Fruit fly (Drosophila melanogaster) whole organism, wandering third instar larva: ENCODE measurements around the gene LysD.

Source experiments
- CG32264 ChIP-seq: fragments of 200-800 bp; sonication (Bioruptor generic); optimal IDR thresholded peaks from 2 replicates; lab custom pipeline; 2016; ENCODE audit warnings: missing biosample characterization, missing genetic modification characterization
- CG9705 ChIP-seq: fragments of 200-800 bp; sonication (Bioruptor generic); optimal IDR thresholded peaks from 2 replicates; lab custom pipeline; 2018; ENCODE audit warnings: missing biosample characterization, mild to moderate bottlenecking, missing genetic modification characterization
- CrebA ChIP-seq: fragments of 200-800 bp; sonication (Bioruptor generic); optimal IDR thresholded peaks from 2 replicates; lab custom pipeline; 2016; ENCODE audit warnings: missing biosample characterization, mild to moderate bottlenecking, missing genetic modification characterization, borderline replicate concordance
- Dfd ChIP-seq: fragments of >200 bp; optimal IDR thresholded peaks from 2 replicates; lab custom pipeline; 2017; ENCODE audit warnings: missing biosample characterization, missing genetic modification characterization
- Mio ChIP-seq: sonication (Bioruptor generic); optimal IDR thresholded peaks from 2 replicates; lab custom pipeline; 2016; ENCODE audit warnings: missing biosample characterization, missing genetic modification characterization
- Myc ChIP-seq: fragments of >200 bp; optimal IDR thresholded peaks from 2 replicates; lab custom pipeline; 2017
- OdsH ChIP-seq: fragments of 200-800 bp; sonication (Bioruptor generic); optimal IDR thresholded peaks from 2 replicates; lab custom pipeline; 2016; ENCODE audit warnings: missing biosample characterization, mild to moderate bottlenecking, missing genetic modification characterization
- dmrt93B ChIP-seq: fragments of 200-800 bp; sonication (Bioruptor generic); optimal IDR thresholded peaks from 2 replicates; lab custom pipeline; 2018; ENCODE audit warnings: missing biosample characterization, mild to moderate bottlenecking, missing genetic modification characterization
- dsf ChIP-seq: sonication (Bioruptor generic); optimal IDR thresholded peaks from 2 replicates; lab custom pipeline; 2016; ENCODE audit warnings: missing biosample characterization, missing genetic modification characterization, borderline replicate concordance
- ey ChIP-seq: fragments of 200-800 bp; sonication (Bioruptor generic); optimal IDR thresholded peaks from 2 replicates; lab custom pipeline; 2016; ENCODE audit warnings: missing biosample characterization, missing genetic modification characterization
- fru ChIP-seq: fragments of 200-800 bp; sonication (Bioruptor generic); optimal IDR thresholded peaks from 3 replicates; lab custom pipeline; 2016; ENCODE audit warnings: missing biosample characterization, mild to moderate bottlenecking, missing genetic modification characterization
- lola ChIP-seq: fragments of >200 bp; optimal IDR thresholded peaks from 2 replicates; lab custom pipeline; 2017; ENCODE audit warnings: missing biosample characterization, missing genetic modification characterization
- psq ChIP-seq: fragments of 200-800 bp; sonication (Bioruptor generic); optimal IDR thresholded peaks from 3 replicates; lab custom pipeline; 2017; ENCODE audit warnings: missing biosample characterization, mild to moderate bottlenecking, missing genetic modification characterization, moderate library complexity
- usp ChIP-seq: fragments of >200 bp; optimal IDR thresholded peaks from 2 replicates; lab custom pipeline; 2017; ENCODE audit warnings: missing biosample characterization, missing genetic modification characterization

DNA sequence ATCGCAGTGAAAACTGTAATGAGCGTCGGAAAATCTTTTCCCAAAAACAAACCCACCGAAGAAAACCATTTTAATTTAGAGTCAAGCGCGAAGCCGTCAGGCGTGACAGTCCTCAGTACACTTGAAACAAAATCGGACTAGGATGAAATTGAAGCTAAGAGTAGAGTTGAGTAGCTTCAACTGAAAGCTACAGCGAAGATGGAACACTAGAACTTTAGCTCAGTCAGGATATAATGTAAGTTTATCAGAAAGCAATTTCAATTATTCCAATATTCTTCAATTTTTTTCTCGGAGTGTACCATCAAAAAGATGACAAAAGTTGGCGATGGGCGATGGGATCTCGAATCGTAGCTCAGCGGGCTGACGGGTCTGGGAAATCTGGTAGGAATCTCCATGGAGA, 5.5 kb upstream of the LysD start:
- TF ChIP-seq dsf (GFP tag; lab: Kevin White, UChicago) (no peak), CG9705 (GFP tag; lab: Kevin White, UChicago) (no peak), Mio (no peak), fru (GFP tag; lab: Kevin White, UChicago) (no peak), ey (no peak), CrebA (GFP tag; lab: Kevin White, UChicago) (no peak), psq (GFP tag; lab: Kevin White, UChicago) (no peak), CG32264 (GFP tag; lab: Kevin White, UChicago) (no peak), OdsH (GFP tag; lab: Kevin White, UChicago) (no peak), Myc (lab: Kevin White, UChicago) (no peak), lola (GFP tag; lab: Kevin White, UChicago) (no peak), dmrt93B (no peak), Dfd (GFP tag; lab: Kevin White, UChicago) (no peak), usp (no peak)
